Worm (Caenorhabditis elegans) whole organism, young adult: ENCODE results near the gene flp-18.

Experiments
- B0261.1 ChIP-seq: sonication (generic microtip); optimal IDR thresholded peaks from 2 replicates; lab custom pipeline; 2016; ENCODE audit warnings: mild to moderate bottlenecking, missing genetic modification characterization, moderate library complexity, missing compliant biosample characterization
- B0336.3 ChIP-seq: fragments of 200-800 bp; sonication (Bioruptor generic); IDR thresholded peaks from 2 replicates; pipeline ENCODE4 v1.3.6; 2022; ENCODE audit warnings: missing genetic modification characterization, missing compliant biosample characterization
- C17E4.6 ChIP-seq: fragments of 200-800 bp; sonication (Bioruptor generic); IDR thresholded peaks from 2 replicates; pipeline ENCODE4 v1.3.6; 2022; ENCODE audit warnings: missing genetic modification reagents, missing genetic modification characterization, missing compliant biosample characterization
- D2030.7 ChIP-seq: fragments of 200-800 bp; sonication (Bioruptor generic); IDR thresholded peaks from 2 replicates; pipeline ENCODE4 v1.3.6; 2022; ENCODE audit warnings: missing genetic modification reagents, missing genetic modification characterization, missing compliant biosample characterization
- F22D6.2 ChIP-seq: sonication (generic microtip); optimal IDR thresholded peaks from 2 replicates; lab custom pipeline; 2016; ENCODE audit warnings: mild to moderate bottlenecking, missing genetic modification characterization, missing compliant biosample characterization
- F23B12.7 ChIP-seq: sonication (generic microtip); optimal IDR thresholded peaks from 2 replicates; lab custom pipeline; 2017; ENCODE audit warnings: missing genetic modification characterization, mild to moderate bottlenecking, missing compliant biosample characterization, antibody characterized with exemption, moderate library complexity; ENCODE audit not compliant: insufficient read depth
- F49E8.2 ChIP-seq: sonication (generic microtip); optimal IDR thresholded peaks from 3 replicates; lab custom pipeline; 2017; ENCODE audit warnings: missing genetic modification characterization, mild to moderate bottlenecking, missing compliant biosample characterization, antibody characterized with exemption, moderate library complexity; ENCODE audit not compliant: insufficient read depth
- F52B5.7 ChIP-seq: sonication (generic microtip); optimal IDR thresholded peaks from 2 replicates; lab custom pipeline; 2016; ENCODE audit warnings: mild to moderate bottlenecking, missing genetic modification characterization, missing compliant biosample characterization
- F55B11.4 ChIP-seq: sonication (generic microtip); optimal IDR thresholded peaks from 2 replicates; lab custom pipeline; 2016; ENCODE audit warnings: missing compliant biosample characterization, missing genetic modification characterization, borderline replicate concordance; ENCODE audit not compliant: insufficient read depth
- F57C9.4 ChIP-seq: sonication (generic microtip); optimal IDR thresholded peaks from 2 replicates; lab custom pipeline; 2017; ENCODE audit warnings: mild to moderate bottlenecking, missing genetic modification characterization, missing compliant biosample characterization
- T07F8.4 ChIP-seq: sonication (generic microtip); optimal IDR thresholded peaks from 2 replicates; lab custom pipeline; 2016; ENCODE audit warnings: mild to moderate bottlenecking, missing genetic modification characterization, moderate library complexity, missing compliant biosample characterization
- Y53G8AR.9 ChIP-seq: fragments of 200-800 bp; sonication (Bioruptor generic); conservative IDR thresholded peaks from 2 replicates; pipeline ENCODE4 v1.3.6; 2022; ENCODE audit warnings: missing genetic modification reagents, missing genetic modification characterization, missing compliant biosample characterization
- Y56A3A.18 ChIP-seq: fragments of 200-800 bp; sonication (Bioruptor generic); IDR thresholded peaks from 2 replicates; pipeline ENCODE4 v1.3.6; 2022; ENCODE audit warnings: missing genetic modification reagents, missing genetic modification characterization, missing compliant biosample characterization
- Y67H2A.10 ChIP-seq: fragments of 200-800 bp; sonication (Bioruptor generic); conservative IDR thresholded peaks from 2 replicates; pipeline ENCODE4 v1.3.6; 2022; ENCODE audit warnings: missing genetic modification reagents, missing genetic modification characterization, missing compliant biosample characterization
- Y79H2A.3 ChIP-seq: fragments of 200-800 bp; sonication (Bioruptor generic); conservative IDR thresholded peaks from 2 replicates; pipeline ENCODE4 v1.3.6; 2022; ENCODE audit warnings: missing genetic modification reagents, missing genetic modification characterization, missing compliant biosample characterization
- Y95B8A.8 ChIP-seq: fragments of 200-800 bp; sonication (Bioruptor generic); IDR thresholded peaks from 2 replicates; pipeline ENCODE4 v1.3.6; 2022; ENCODE audit warnings: missing genetic modification reagents, missing genetic modification characterization, missing compliant biosample characterization
- akir-1 ChIP-seq: fragments of 200-800 bp; sonication (Bioruptor generic); optimal IDR thresholded peaks from 2 replicates; lab custom pipeline; 2018; ENCODE audit warnings: mild to moderate bottlenecking, missing genetic modification characterization, moderate library complexity, missing compliant biosample characterization
- aptf-3 ChIP-seq: fragments of 200-800 bp; sonication (Bioruptor generic); IDR thresholded peaks from 2 replicates; pipeline ENCODE4 v1.3.6; 2022; ENCODE audit warnings: missing genetic modification characterization, missing compliant biosample characterization
- athp-1 ChIP-seq: sonication (generic microtip); optimal IDR thresholded peaks from 2 replicates; lab custom pipeline; 2017; ENCODE audit warnings: mild to moderate bottlenecking, missing genetic modification characterization, missing compliant biosample characterization
- attf-5 ChIP-seq: fragments of 200-800 bp; sonication (Bioruptor generic); optimal IDR thresholded peaks from 2 replicates; lab custom pipeline; 2018; ENCODE audit warnings: mild to moderate bottlenecking, missing genetic modification characterization, missing compliant biosample characterization
- attf-6 ChIP-seq: fragments of 200-800 bp; sonication (Bioruptor generic); IDR thresholded peaks from 2 replicates; pipeline ENCODE4 v1.3.6; 2022; ENCODE audit warnings: missing genetic modification reagents, missing genetic modification characterization, missing compliant biosample characterization
- bed-2 ChIP-seq: fragments of 200-800 bp; sonication (Bioruptor generic); IDR thresholded peaks from 2 replicates; pipeline ENCODE4 v1.3.6; 2022; ENCODE audit warnings: missing genetic modification reagents, missing genetic modification characterization, missing compliant biosample characterization
- ccch-3 ChIP-seq: fragments of 200-800 bp; sonication (Bioruptor generic); optimal IDR thresholded peaks from 2 replicates; lab custom pipeline; 2018; ENCODE audit warnings: mild to moderate bottlenecking, missing genetic modification characterization, missing compliant biosample characterization
- cebp-1 ChIP-seq, 2 experiments: fragments of 200-800 bp in 1 of 2; sonication (Bioruptor generic) in 1 of 2; sonication (generic microtip) in 1 of 2; IDR thresholded peaks in 1 of 2; optimal IDR thresholded peaks in 1 of 2; 2 replicates each; pipeline versions ENCODE4 v1.3.6 to Lab custom; 2017 to 2022; ENCODE audit warnings: missing compliant biosample characterization in 2 of 2, missing genetic modification characterization in 2 of 2, mild to moderate bottlenecking in 1 of 2, missing genetic modification reagents in 1 of 2, moderate library complexity in 1 of 2
- ceh-27 ChIP-seq: fragments of 200-800 bp; sonication (Bioruptor generic); optimal IDR thresholded peaks from 2 replicates; lab custom pipeline; 2018; ENCODE audit warnings: mild to moderate bottlenecking, missing genetic modification characterization, moderate library complexity, missing compliant biosample characterization
- ceh-40 ChIP-seq: fragments of 200-800 bp; sonication (Bioruptor generic); IDR thresholded peaks from 2 replicates; pipeline ENCODE4 v1.3.6; 2022; ENCODE audit warnings: missing genetic modification characterization, missing compliant biosample characterization
- fkh-3 ChIP-seq: sonication (generic microtip); optimal IDR thresholded peaks from 2 replicates; lab custom pipeline; 2016; ENCODE audit warnings: mild to moderate bottlenecking, missing genetic modification characterization, missing compliant biosample characterization
- him-1 ChIP-seq: sonication (generic microtip); optimal IDR thresholded peaks from 2 replicates; lab custom pipeline; 2016; ENCODE audit warnings: missing genotype, missing genetic modification reagents, missing genetic modification characterization, missing compliant biosample characterization
- hlh-26 ChIP-seq: fragments of 200-800 bp; sonication (Bioruptor generic); conservative IDR thresholded peaks from 2 replicates; pipeline ENCODE4 v1.3.6; 2022; ENCODE audit warnings: missing genetic modification reagents, missing genetic modification characterization, missing compliant biosample characterization
- hmg-1.2 ChIP-seq: fragments of 200-800 bp; sonication (Bioruptor generic); IDR thresholded peaks from 2 replicates; pipeline ENCODE4 v1.3.6; 2022; ENCODE audit warnings: missing genetic modification reagents, missing genetic modification characterization, missing compliant biosample characterization
- hsf-1 ChIP-seq: fragments of 200-800 bp; sonication (Bioruptor generic); IDR thresholded peaks from 2 replicates; pipeline ENCODE4 v1.3.6; 2022; ENCODE audit warnings: missing genetic modification reagents, missing genetic modification characterization, missing compliant biosample characterization
- lag-1 ChIP-seq: fragments of 200-800 bp; sonication (Bioruptor generic); IDR thresholded peaks from 2 replicates; pipeline ENCODE4 v1.3.6; 2022; ENCODE audit warnings: missing genetic modification reagents, missing genetic modification characterization, missing compliant biosample characterization
- lin-35 ChIP-seq, 3 experiments: fragments of 150-350 bp in 2 of 3; sonication (generic microtip) in 1 of 3; optimal IDR thresholded peaks; 2 replicates each; lab custom pipeline; 2014 to 2018; ENCODE audit warnings: missing biosample characterization in 3 of 3, missing genetic modification characterization in 3 of 3, missing genetic modification reagents in 3 of 3
- lin-40 ChIP-seq: sonication (generic microtip); optimal IDR thresholded peaks from 2 replicates; lab custom pipeline; 2016; ENCODE audit warnings: missing genetic modification characterization, mild to moderate bottlenecking, missing compliant biosample characterization, missing genotype, missing genetic modification reagents
- lsl-1 ChIP-seq: fragments of 200-800 bp; sonication (Bioruptor generic); optimal IDR thresholded peaks from 2 replicates; lab custom pipeline; 2018; ENCODE audit warnings: mild to moderate bottlenecking, missing genetic modification characterization, moderate library complexity, missing compliant biosample characterization
- lsy-27 ChIP-seq: sonication (generic microtip); optimal IDR thresholded peaks from 2 replicates; lab custom pipeline; 2017; ENCODE audit warnings: missing genetic modification characterization, mild to moderate bottlenecking, missing compliant biosample characterization, antibody characterized with exemption, missing genotype, borderline replicate concordance; ENCODE audit not compliant: insufficient read depth
- madf-6 ChIP-seq: fragments of 200-800 bp; sonication (Bioruptor generic); IDR thresholded peaks from 2 replicates; pipeline ENCODE4 v1.3.6; 2022; ENCODE audit warnings: missing genetic modification reagents, missing genetic modification characterization, missing compliant biosample characterization
- mxl-1 ChIP-seq: sonication (generic microtip); optimal IDR thresholded peaks from 2 replicates; lab custom pipeline; 2016; ENCODE audit warnings: missing genetic modification characterization, missing compliant biosample characterization
- nhr-90 ChIP-seq: sonication (generic microtip); optimal IDR thresholded peaks from 2 replicates; lab custom pipeline; 2016; ENCODE audit warnings: missing genotype, mild to moderate bottlenecking, missing genetic modification characterization, missing compliant biosample characterization
- ztf-18 ChIP-seq: sonication (generic microtip); optimal IDR thresholded peaks from 2 replicates; lab custom pipeline; 2016; ENCODE audit warnings: missing genotype, mild to moderate bottlenecking, missing genetic modification characterization, missing compliant biosample characterization
- ztf-25 ChIP-seq: fragments of 200-800 bp; sonication (Bioruptor generic); IDR thresholded peaks from 2 replicates; pipeline ENCODE4 v1.3.6; 2022; ENCODE audit warnings: missing genetic modification reagents, missing genetic modification characterization, missing compliant biosample characterization
- ztf-26 ChIP-seq: sonication (generic microtip); optimal IDR thresholded peaks from 2 replicates; lab custom pipeline; 2017; ENCODE audit warnings: missing genetic modification characterization, missing compliant biosample characterization
- ztf-28 ChIP-seq: fragments of 200-800 bp; sonication (Bioruptor generic); IDR thresholded peaks from 2 replicates; pipeline ENCODE4 v1.3.6; 2022; ENCODE audit warnings: missing genetic modification reagents, missing genetic modification characterization, missing compliant biosample characterization
- ztf-3 ChIP-seq: fragments of 200-800 bp; sonication (Bioruptor generic); optimal IDR thresholded peaks from 2 replicates; lab custom pipeline; 2018; ENCODE audit warnings: mild to moderate bottlenecking, missing genetic modification characterization, missing compliant biosample characterization

Gene flp-18

DNA sequence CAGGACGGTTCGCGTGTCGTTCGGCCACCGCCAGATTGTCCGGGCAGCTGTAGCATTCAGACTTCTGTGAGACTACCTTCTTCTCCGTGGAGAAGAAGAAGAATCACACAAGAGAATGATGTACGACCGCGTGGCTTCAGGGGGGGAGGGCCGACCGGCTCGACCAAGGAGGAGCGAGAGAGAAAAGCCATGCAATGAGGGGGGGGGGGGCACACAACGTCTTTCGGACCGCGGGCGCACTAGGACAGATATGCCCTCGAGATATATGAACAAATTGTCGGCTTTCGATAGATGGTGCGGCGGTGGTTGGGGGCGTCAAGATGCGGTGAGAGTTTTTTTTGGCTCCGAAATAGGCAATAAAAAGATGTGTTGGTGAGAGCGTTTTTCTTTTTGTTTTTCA, 22.3 kb upstream of the flp-18 start (continued):
- no peak for TF ChIP-seq hlh-26 (GFP tag; lab: Robert Waterston, UW)
- TF ChIP-seq B0336.3 (GFP tag; lab: Robert Waterston, UW), result no peak
- TF ChIP-seq cebp-1 (GFP tag; IDR thresholded peaks at IDR 0.05; lab: Robert Waterston, UW), result no peak
- TF ChIP-seq cebp-1 (tag; optimal IDR thresholded peaks at IDR 0.05; lab: Kevin White, UChicago), result peak; percentile 20
- TF ChIP-seq, all 124 proteins: peak for 2

DNA sequence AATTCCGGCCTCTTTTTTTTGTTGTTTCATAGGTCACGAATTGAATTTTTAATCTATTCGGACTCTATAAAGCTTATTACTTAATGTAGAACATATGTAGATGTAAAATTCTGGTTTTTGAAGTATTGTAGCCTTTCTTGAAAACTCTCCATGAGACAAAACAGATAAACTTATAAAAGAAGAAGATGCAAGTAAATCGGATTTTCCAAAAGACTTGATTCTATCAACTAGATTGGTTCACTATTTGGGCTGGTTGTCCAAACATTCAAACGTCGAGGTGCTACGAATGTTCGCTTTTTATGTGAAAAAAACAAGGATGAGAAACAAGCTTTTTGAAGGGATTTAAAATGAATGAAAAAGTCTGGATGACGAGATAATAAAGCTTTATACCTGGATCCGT, 21.7 kb upstream of the flp-18 start:
- no peak for TF ChIP-seq F22D6.2
- no peak for TF ChIP-seq lin-35 (GFP tag; optimal IDR thresholded peaks at IDR 0.05; lab: Kevin White, UChicago)
- TF ChIP-seq F52B5.7 (tag; lab: Kevin White, UChicago), result no peak
- no peak for TF ChIP-seq akir-1 (GFP tag; lab: Kevin White, UChicago)
- no peak for TF ChIP-seq Y79H2A.3 (GFP tag; lab: Robert Waterston, UW)
- TF ChIP-seq B0261.1 (tag; lab: Kevin White, UChicago), result no peak
- TF ChIP-seq F23B12.7, result no peak
- no peak for TF ChIP-seq ztf-28
- TF ChIP-seq athp-1 (tag; lab: Kevin White, UChicago), result no peak
- no peak for TF ChIP-seq ztf-26 (tag; lab: Kevin White, UChicago)
- TF ChIP-seq Y56A3A.18 (GFP tag; lab: Robert Waterston, UW), result no peak
- no peak for TF ChIP-seq D2030.7
- no peak for TF ChIP-seq lag-1 (GFP tag; lab: Robert Waterston, UW)
- no peak for TF ChIP-seq fkh-3
- no peak for TF ChIP-seq Y53G8AR.9 (GFP tag; lab: Robert Waterston, UW)
- TF ChIP-seq hsf-1 (GFP tag; lab: Robert Waterston, UW), result no peak
- no peak for TF ChIP-seq Y95B8A.8 (GFP tag; lab: Robert Waterston, UW)
- TF ChIP-seq, all 124 proteins: peak for 0

DNA sequence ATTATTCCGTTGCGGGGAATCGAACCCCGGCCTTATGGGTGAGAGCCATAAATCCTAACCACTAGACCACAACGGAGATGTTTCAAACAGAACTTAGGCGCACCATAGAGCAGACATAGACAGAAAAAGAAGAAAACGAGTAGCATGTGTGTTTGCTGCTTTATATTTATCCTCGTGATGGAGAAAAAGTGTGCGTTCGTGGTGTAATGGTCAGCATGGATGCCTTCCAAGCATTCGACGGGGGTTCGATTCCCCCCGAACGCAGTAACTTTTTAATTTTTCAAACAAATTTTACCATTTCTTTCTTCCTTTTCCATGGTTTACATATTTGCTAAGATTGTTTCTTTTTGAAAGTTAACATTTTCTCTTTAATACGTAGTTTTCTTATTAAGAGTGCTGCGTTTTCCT, 17.6 kb upstream of the flp-18 start:
- TF ChIP-seq ztf-3 (GFP tag; lab: Kevin White, UChicago) (peak; percentile 71), Y67H2A.10 (GFP tag; lab: Robert Waterston, UW) (peak; percentile 83), T07F8.4 (tag; lab: Kevin White, UChicago) (peak; percentile 93), C17E4.6 (GFP tag; lab: Robert Waterston, UW) (peak; percentile 80), ccch-3 (peak; percentile 81), lsy-27 (tag; lab: Kevin White, UChicago) (peak; percentile 92), F55B11.4 (tag; lab: Kevin White, UChicago) (no peak), madf-6 (GFP tag; lab: Robert Waterston, UW) (peak; percentile 82), B0336.3 (GFP tag; lab: Robert Waterston, UW) (peak; percentile 92), ztf-25 (GFP tag; lab: Robert Waterston, UW) (peak; percentile 99), F23B12.7 (peak; percentile 96), ceh-27 (GFP tag; lab: Kevin White, UChicago) (peak; percentile 90), aptf-3 (GFP tag; lab: Robert Waterston, UW) (peak; percentile 97), hlh-26 (GFP tag; lab: Robert Waterston, UW) (no peak), lin-40 (peak; percentile 97), Y53G8AR.9 (GFP tag; lab: Robert Waterston, UW) (peak; percentile 95), lin-35 (GFP tag; optimal IDR thresholded peaks at IDR 0.05; lab: Kevin White, UChicago) (peak; percentile 11 to 87 (median 72)), him-1 (peak; percentile 100), ceh-40 (peak; percentile 85; the same call in 1 of the 2 replicates), hmg-1.2 (GFP tag; lab: Robert Waterston, UW) (peak; percentile 98), bed-2 (GFP tag; lab: Robert Waterston, UW) (peak; percentile 69; the same call in 1 of the 2 replicates), ztf-18 (tag; lab: Kevin White, UChicago) (peak; percentile 84), attf-5 (GFP tag; lab: Kevin White, UChicago) (peak; percentile 85), F49E8.2 (peak; percentile 58), mxl-1 (peak; percentile 97), nhr-90 (peak; percentile 94), lsl-1 (GFP tag; lab: Kevin White, UChicago) (peak; percentile 43), attf-6 (GFP tag; lab: Robert Waterston, UW) (peak; percentile 89), F57C9.4 (peak; percentile 80)
